Fruit fly (Drosophila melanogaster): ENCODE results near the gene CG17343.

The CG17343 gene

dm6 chr2L:19064706-19065105, at the start of gene CG17343:
CG17343 (plus strand) TSS chr2L:19064929.
- TF ChIP-seq Hr38 (GFP tag; optimal IDR thresholded peaks at IDR 0.05) (no peak), ss (GFP tag; optimal IDR thresholded peaks at IDR 0.05) (no peak)

dm6 chr2L:19015628-19016027, 49.1 kb upstream of the CG17343 start:
- TF ChIP-seq topi (GFP tag; optimal IDR thresholded peaks at IDR 0.05) (no peak), CG7368 (GFP tag; optimal IDR thresholded peaks at IDR 0.05) (peak; percentile 45)

- TF ChIP-seq spab (GFP tag; optimal IDR thresholded peaks at IDR 0.05) = no peak
- TF ChIP-seq Ets21C (GFP tag; optimal IDR thresholded peaks at IDR 0.05) = no peak
- TF ChIP-seq CG9139 (GFP tag; optimal IDR thresholded peaks at IDR 0.05) = no peak
- TF ChIP-seq CG34406 (GFP tag; optimal IDR thresholded peaks at IDR 0.05) = no peak
- no peak for TF ChIP-seq esn (GFP tag; optimal IDR thresholded peaks at IDR 0.05)
Measured at dm6 chr2L:19017060-19017459, 47.7 kb upstream of the CG17343 start.

DNA sequence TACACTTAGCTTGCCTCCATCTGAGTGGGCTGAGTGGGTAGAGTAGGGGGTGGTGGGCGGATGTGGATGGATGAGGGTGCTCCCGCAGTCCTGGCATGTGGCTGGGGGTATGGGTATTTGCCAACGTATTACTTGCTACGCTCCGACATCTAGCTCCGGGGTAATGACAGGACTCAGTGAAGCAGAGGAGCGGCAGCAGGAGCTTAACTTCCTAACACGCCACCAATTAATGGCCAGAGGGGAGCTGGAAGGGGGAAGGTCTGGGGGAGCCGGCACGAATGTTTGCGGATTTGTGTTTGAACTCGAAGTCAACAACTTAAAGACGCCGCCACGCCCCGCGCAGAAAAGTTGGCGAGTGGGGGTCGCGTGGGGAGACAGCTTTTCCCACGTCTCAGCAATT, 46.5 kb upstream of the CG17343 start:
- TF ChIP-seq svp (GFP tag) = peak; percentile 13
- TF ChIP-seq Eip93F (GFP tag; optimal IDR thresholded peaks at IDR 0.05) = no peak

DNA sequence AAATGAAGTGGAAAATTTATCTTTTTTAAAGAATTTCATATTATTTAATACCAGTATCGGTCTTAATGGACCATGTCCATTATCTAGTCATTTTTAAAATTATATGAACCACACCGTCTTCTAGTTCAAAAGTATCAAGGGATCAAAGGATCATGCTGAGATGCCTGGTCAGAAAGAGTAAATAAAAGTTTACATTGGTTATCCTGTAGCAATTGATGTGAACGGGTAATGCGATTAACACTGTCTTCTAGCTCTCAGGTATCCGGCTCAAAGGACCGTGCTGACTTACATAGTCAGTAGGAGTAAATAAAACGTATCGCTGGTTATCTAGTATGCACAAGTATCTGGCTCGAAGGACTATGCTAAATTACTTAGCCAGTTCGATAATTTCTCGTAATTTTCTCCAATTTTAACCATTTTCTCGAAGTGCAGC, 45.6 kb upstream of the CG17343 start:
- TF ChIP-seq CG8319 (GFP tag; optimal IDR thresholded peaks at IDR 0.05) (no peak), OdsH (GFP tag; optimal IDR thresholded peaks at IDR 0.05) (peak; percentile 8), CG31627 (GFP tag; optimal IDR thresholded peaks at IDR 0.05) (no peak), CG7368 (GFP tag; optimal IDR thresholded peaks at IDR 0.05) (no peak), CG32006 (GFP tag; optimal IDR thresholded peaks at IDR 0.05) (peak; percentile 45), CG6276 (GFP tag; optimal IDR thresholded peaks at IDR 0.05) (no peak), net (GFP tag; optimal IDR thresholded peaks at IDR 0.05) (no peak), CG16779 (tag; optimal IDR thresholded peaks at IDR 0.05) (no peak), CG34406 (GFP tag; optimal IDR thresholded peaks at IDR 0.05) (no peak), Blimp-1 (GFP tag; optimal IDR thresholded peaks at IDR 0.05) (no peak), dac (GFP tag; optimal IDR thresholded peaks at IDR 0.05) (no peak), Sox15 (GFP tag; optimal IDR thresholded peaks at IDR 0.05) (no peak), salr (GFP tag; optimal IDR thresholded peaks at IDR 0.05) (peak in 1 of 2 experiments; percentile 1), CG11902 (GFP tag; optimal IDR thresholded peaks at IDR 0.05) (no peak), cyc (GFP tag; optimal IDR thresholded peaks at IDR 0.05) (no peak), CG9139 (GFP tag; optimal IDR thresholded peaks at IDR 0.05) (no peak), spab (GFP tag; optimal IDR thresholded peaks at IDR 0.05) (no peak), Ets96B (tag; optimal IDR thresholded peaks at IDR 0.05) (no peak), achi (GFP tag; optimal IDR thresholded peaks at IDR 0.05) (no peak), CG4318 (GFP tag; optimal IDR thresholded peaks at IDR 0.05) (no peak), CG8119 (GFP tag; IDR thresholded peaks at IDR 0.05) (no peak), Sox102F (GFP tag; optimal IDR thresholded peaks at IDR 0.05) (no peak), fd85E (GFP tag; optimal IDR thresholded peaks at IDR 0.05) (no peak), Smox (GFP tag; optimal IDR thresholded peaks at IDR 0.05) (peak; percentile 26), CG6808 (GFP tag; optimal IDR thresholded peaks at IDR 0.05) (peak; percentile 41), Hr39 (GFP tag; optimal IDR thresholded peaks at IDR 0.05) (peak; percentile 6), dsx (GFP tag; optimal IDR thresholded peaks at IDR 0.05; ENCODE audit: poor library complexity, severe bottlenecking) (no peak), CG6792 (GFP tag; optimal IDR thresholded peaks at IDR 0.05) (no peak), CG11762 (GFP tag; optimal IDR thresholded peaks at IDR 0.05; ENCODE audit: insufficient read depth) (no peak), Eip75B (GFP tag; optimal IDR thresholded peaks at IDR 0.05) (no peak), CG6163 (GFP tag; IDR thresholded peaks at IDR 0.05) (no peak), lz (GFP tag; optimal IDR thresholded peaks at IDR 0.05) (peak; percentile 29), esn (GFP tag; optimal IDR thresholded peaks at IDR 0.05) (peak; percentile 21), Ets21C (GFP tag; optimal IDR thresholded peaks at IDR 0.05) (no peak), CG3032 (tag; optimal IDR thresholded peaks at IDR 0.05) (peak; percentile 5), CG1621 (tag; optimal IDR thresholded peaks at IDR 0.05) (no peak), CG6854 (GFP tag; optimal IDR thresholded peaks at IDR 0.05) (no peak), Gug (GFP tag; IDR thresholded peaks at IDR 0.05) (no peak), CG11294 (GFP tag; IDR thresholded peaks at IDR 0.05) (no peak)
